Worm (Caenorhabditis elegans): Measurements from ENCODE around the gene C49C3.11.

DNA sequence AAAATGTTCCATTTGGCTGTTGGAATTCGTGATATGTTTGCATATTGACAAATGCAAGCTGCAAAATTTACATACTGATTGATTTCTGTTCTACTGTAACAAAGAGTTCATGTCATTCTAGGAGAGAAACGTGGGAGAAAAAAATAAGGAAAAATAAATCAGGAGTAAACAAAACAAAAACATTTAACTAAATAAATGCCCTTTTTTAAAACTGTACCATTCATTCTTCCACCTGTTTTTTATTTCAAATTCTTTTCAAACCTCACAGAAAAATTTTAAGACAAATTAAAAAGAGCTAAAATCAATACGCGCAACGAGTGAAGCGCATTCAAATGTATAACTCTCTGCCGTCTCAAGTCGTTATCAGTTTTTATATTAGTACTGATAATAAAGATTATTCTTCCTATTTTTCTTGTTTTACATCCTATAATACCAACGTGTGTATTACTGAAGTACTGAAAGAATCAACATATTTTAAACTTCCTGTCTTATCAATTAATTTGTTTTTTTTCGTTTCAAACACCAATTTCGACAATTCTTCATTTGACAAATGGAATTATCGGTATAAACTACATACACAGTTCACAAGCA lies 4.6 kb upstream of the C49C3.11 start, which contains the start of gene C49C3.10:
- no peak for TF ChIP-seq nhr-25 (tag; optimal IDR thresholded peaks at IDR 0.05)
- TF ChIP-seq ceh-16 (tag; optimal IDR thresholded peaks at IDR 0.05) = no peak
- no peak for TF ChIP-seq snpc-4 (tag; optimal IDR thresholded peaks at IDR 0.05)
- TF ChIP-seq lin-13 (GFP tag; optimal IDR thresholded peaks at IDR 0.05) = no peak
- no peak for TF ChIP-seq sma-3 (GFP tag; optimal IDR thresholded peaks at IDR 0.05)
- no peak for TF ChIP-seq nhr-77 (tag; optimal IDR thresholded peaks at IDR 0.05)
- TF ChIP-seq ztf-11 (tag; optimal IDR thresholded peaks at IDR 0.05) = no peak
- TF ChIP-seq lsy-2 (tag; optimal IDR thresholded peaks at IDR 0.05) = no peak
- peak; percentile 55 for TF ChIP-seq skn-1 (tag; optimal IDR thresholded peaks at IDR 0.05)
